Fruit fly (Drosophila melanogaster) whole organism, adult: ENCODE results near the gene Orct.
A peak's percentile ranks its signal among the peaks of the same experiment; 100 is the strongest.

Experiments
- CG12768 ChIP-seq: fragments of 200-800 bp; sonication (Bioruptor generic); optimal IDR thresholded peaks from 2 replicates; lab custom pipeline; 2017; ENCODE audit warnings: missing biosample characterization, missing genetic modification characterization, mild to moderate bottlenecking, moderate library complexity, missing genetic modification reagents
- CG1620 ChIP-seq: fragments of 200-800 bp; sonication (Bioruptor generic); optimal IDR thresholded peaks from 2 replicates; lab custom pipeline; 2016; ENCODE audit warnings: missing biosample characterization, missing genetic modification characterization
- CG33017 ChIP-seq: fragments of 200-800 bp; sonication (Bioruptor generic); optimal IDR thresholded peaks from 2 replicates; lab custom pipeline; 2018; ENCODE audit warnings: missing biosample characterization, mild to moderate bottlenecking, missing genetic modification characterization, moderate library complexity
- Clk ChIP-seq: fragments of 200-800 bp; sonication (Bioruptor generic); optimal IDR thresholded peaks from 2 replicates; lab custom pipeline; 2017; ENCODE audit warnings: missing biosample characterization, missing genetic modification characterization
- Crg-1 ChIP-seq: fragments of 200-800 bp; sonication (Bioruptor generic); optimal IDR thresholded peaks from 2 replicates; lab custom pipeline; 2016; ENCODE audit warnings: missing biosample characterization, missing genetic modification characterization
- Hr96 ChIP-seq: fragments of 200-800 bp; sonication (Bioruptor generic); optimal IDR thresholded peaks from 2 replicates; lab custom pipeline; 2016; ENCODE audit warnings: missing biosample characterization, missing genetic modification characterization
- cic ChIP-seq: fragments of 200-800 bp; sonication (Bioruptor generic); optimal IDR thresholded peaks from 2 replicates; lab custom pipeline; 2017; ENCODE audit warnings: missing biosample characterization, mild to moderate bottlenecking, missing genetic modification characterization, moderate library complexity
- ovo ChIP-seq: fragments of 200-800 bp; sonication (Bioruptor generic); optimal IDR thresholded peaks from 2 replicates; lab custom pipeline; 2016; ENCODE audit warnings: missing biosample characterization, missing genetic modification characterization
- toe ChIP-seq: fragments of 200-800 bp; sonication (Bioruptor generic); optimal IDR thresholded peaks from 2 replicates; lab custom pipeline; 2016; ENCODE audit warnings: missing biosample characterization, missing genetic modification characterization

- no peak for TF ChIP-seq CG12768 (GFP tag; lab: Kevin White, UChicago)
- TF ChIP-seq Hr96 (GFP tag; lab: Kevin White, UChicago): no peak
- no peak for TF ChIP-seq Crg-1 (GFP tag; lab: Kevin White, UChicago)
- TF ChIP-seq toe (GFP tag; lab: Kevin White, UChicago): no peak
- TF ChIP-seq cic (GFP tag; lab: Kevin White, UChicago): peak; percentile 52
- no peak for TF ChIP-seq CG1620 (GFP tag; lab: Kevin White, UChicago)
- no peak for TF ChIP-seq CG33017 (tag; lab: Kevin White, UChicago)
- TF ChIP-seq ovo: no peak
- TF ChIP-seq Clk (GFP tag; lab: Kevin White, UChicago): no peak
These were observed 9.4 kb downstream of the Orct start for dm6 chr3R:24285423-24285822.
